Fruit fly (Drosophila melanogaster): Measurements from ENCODE around the gene RasGAP1.

Gene RasGAP1

dm6 chr3L:9854583-9855519 lies at the start of gene RasGAP1:
RasGAP1 (minus strand) TSS chr3L:9855285.
- no peak for TF ChIP-seq ttk (optimal IDR thresholded peaks at IDR 0.05)
- TF ChIP-seq psq (optimal IDR thresholded peaks at IDR 0.05): peak; percentile 30

dm6 chr3L:9899046-9899659 lies 44.1 kb upstream of the RasGAP1 start, which contains the start of gene nudE:
nudE (plus strand) TSS chr3L:9899241.
- TF ChIP-seq insv (optimal IDR thresholded peaks at IDR 0.05): no peak
- no peak for TF ChIP-seq Sin3A (optimal IDR thresholded peaks at IDR 0.05)
- no peak for TF ChIP-seq ttk (optimal IDR thresholded peaks at IDR 0.05)
- TF ChIP-seq Myc (optimal IDR thresholded peaks at IDR 0.05): no peak
- TF ChIP-seq h (optimal IDR thresholded peaks at IDR 0.05): no peak
- TF ChIP-seq psq (optimal IDR thresholded peaks at IDR 0.05): no peak

dm6 chr3L:9898355-9898754 lies 43.3 kb upstream of the RasGAP1 start, which contains the start of the genes CG6707 and CG46387:
CG6707 (minus strand) TSS chr3L:9898575.
CG46387 (plus strand) TSS chr3L:9898626.
- TF ChIP-seq ttk (optimal IDR thresholded peaks at IDR 0.05): no peak
- TF ChIP-seq Sin3A (optimal IDR thresholded peaks at IDR 0.05): no peak
- TF ChIP-seq Myc (optimal IDR thresholded peaks at IDR 0.05): no peak

DNA sequence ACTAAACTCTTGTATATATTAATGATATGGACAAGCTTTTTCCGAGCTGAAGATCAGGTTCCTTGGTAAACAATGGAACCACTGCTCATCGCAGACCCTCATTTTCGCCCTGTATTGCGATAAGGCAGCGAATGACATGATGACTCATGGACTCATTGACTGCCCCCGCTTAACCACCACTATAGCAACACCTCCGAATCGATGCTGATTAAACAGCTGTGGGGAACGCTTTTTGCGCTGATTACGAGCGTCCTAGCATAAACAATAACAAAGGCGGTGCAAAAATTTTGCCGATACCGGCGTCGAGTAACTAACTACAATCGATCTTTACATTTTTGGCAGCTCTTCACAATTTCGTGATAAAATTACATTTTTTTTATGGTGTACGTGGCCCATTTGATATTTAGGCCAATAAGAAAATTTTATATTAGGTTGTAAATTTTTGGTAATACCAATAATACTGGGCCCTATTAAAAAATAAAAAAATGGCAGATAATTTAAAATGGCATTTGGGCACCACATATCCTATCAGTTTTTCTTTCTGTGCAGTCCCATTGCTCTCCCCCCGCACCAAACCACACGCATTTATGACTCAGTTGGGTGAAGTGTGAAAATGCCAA lies 42.2 kb upstream of the RasGAP1 start:
- no peak for TF ChIP-seq h (optimal IDR thresholded peaks at IDR 0.05)

DNA sequence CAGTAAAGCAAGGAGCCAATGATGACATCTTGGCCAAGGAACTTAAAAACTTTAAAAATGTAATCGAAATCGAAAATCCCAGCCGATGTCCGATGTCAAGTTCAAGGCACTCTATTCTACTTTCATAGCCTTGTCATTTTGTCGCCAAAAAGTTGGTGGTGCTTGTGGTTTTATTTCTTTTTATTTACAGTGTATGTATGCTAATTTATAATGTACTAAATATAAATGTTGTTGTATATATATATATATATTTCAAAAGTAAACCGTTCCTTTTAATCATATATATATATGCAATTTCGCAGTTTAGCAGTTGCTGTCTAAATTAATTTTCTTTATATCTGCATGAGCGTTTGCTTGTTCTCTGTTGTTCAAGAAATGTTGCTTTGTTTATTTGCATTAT lies 39.6 kb upstream of the RasGAP1 start, which contains the start of the genes CG6709 and Hez:
CG6709 (minus strand) TSS at position 101 of the 400 bp plus-strand sequence.
Hez (minus strand) TSS at position 101 of the 400 bp plus-strand sequence.
- TF ChIP-seq ttk (optimal IDR thresholded peaks at IDR 0.05): no peak
- TF ChIP-seq Sin3A (optimal IDR thresholded peaks at IDR 0.05): no peak
- TF ChIP-seq insv (optimal IDR thresholded peaks at IDR 0.05): no peak
- TF ChIP-seq h (optimal IDR thresholded peaks at IDR 0.05): no peak
- TF ChIP-seq psq (optimal IDR thresholded peaks at IDR 0.05): no peak
- no peak for TF ChIP-seq Myc (optimal IDR thresholded peaks at IDR 0.05)

DNA sequence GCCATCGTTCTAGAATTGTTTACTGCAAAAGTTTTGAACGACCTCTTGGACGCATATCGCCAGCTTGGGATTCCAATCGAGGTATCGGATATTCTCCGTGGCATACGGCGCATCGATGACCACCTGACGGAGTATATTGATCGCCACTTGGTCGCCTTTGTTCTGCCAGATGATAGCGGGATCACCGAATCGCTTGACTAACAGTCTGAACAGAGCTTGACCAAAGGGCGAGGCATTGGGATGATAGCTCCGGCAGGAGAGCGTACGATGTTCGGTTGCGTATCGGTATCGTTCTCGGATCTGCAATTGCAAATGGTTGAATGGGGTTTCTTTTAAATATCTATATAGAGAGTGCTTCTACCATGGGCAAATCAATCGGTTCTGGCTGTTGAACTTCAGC lies 38.9 kb upstream of the RasGAP1 start:
- no peak for TF ChIP-seq h (optimal IDR thresholded peaks at IDR 0.05)
- no peak for TF ChIP-seq ttk (optimal IDR thresholded peaks at IDR 0.05)
- TF ChIP-seq Sin3A (optimal IDR thresholded peaks at IDR 0.05): no peak
- TF ChIP-seq insv (optimal IDR thresholded peaks at IDR 0.05): no peak
- TF ChIP-seq psq (optimal IDR thresholded peaks at IDR 0.05): no peak
- no peak for TF ChIP-seq Myc (optimal IDR thresholded peaks at IDR 0.05)

dm6 chr3L:9888630-9889130 lies 33.6 kb upstream of the RasGAP1 start, which contains the start of the genes Taf2 and CalpB:
Taf2 (minus strand) TSS chr3L:9888683.
CalpB (plus strand) TSS chr3L:9888762.
- no peak for TF ChIP-seq Myc (optimal IDR thresholded peaks at IDR 0.05)
- TF ChIP-seq ttk (optimal IDR thresholded peaks at IDR 0.05): no peak
- no peak for TF ChIP-seq insv (optimal IDR thresholded peaks at IDR 0.05)
- no peak for TF ChIP-seq psq (optimal IDR thresholded peaks at IDR 0.05)
- no peak for TF ChIP-seq Sin3A (optimal IDR thresholded peaks at IDR 0.05)
- no peak for TF ChIP-seq h (optimal IDR thresholded peaks at IDR 0.05)

- TF ChIP-seq psq (optimal IDR thresholded peaks at IDR 0.05): no peak
- no peak for TF ChIP-seq h (optimal IDR thresholded peaks at IDR 0.05)
- no peak for TF ChIP-seq Myc (optimal IDR thresholded peaks at IDR 0.05)
- TF ChIP-seq ttk (optimal IDR thresholded peaks at IDR 0.05): no peak
- TF ChIP-seq Sin3A (optimal IDR thresholded peaks at IDR 0.05): no peak
- no peak for TF ChIP-seq insv (optimal IDR thresholded peaks at IDR 0.05)
These were observed 23.6 kb upstream of the RasGAP1 start, which contains the start of gene CG34382 for dm6 chr3L:9878685-9879084. CG34382 (plus strand) TSS chr3L:9878985.

dm6 chr3L:9872035-9872434 lies 16.9 kb upstream of the RasGAP1 start:
- TF ChIP-seq h (optimal IDR thresholded peaks at IDR 0.05): no peak
- TF ChIP-seq Myc (optimal IDR thresholded peaks at IDR 0.05): no peak
- TF ChIP-seq insv (optimal IDR thresholded peaks at IDR 0.05): no peak
- no peak for TF ChIP-seq psq (optimal IDR thresholded peaks at IDR 0.05)

dm6 chr3L:9865053-9865442 lies 10.0 kb upstream of the RasGAP1 start:
- TF ChIP-seq insv (optimal IDR thresholded peaks at IDR 0.05): no peak
- TF ChIP-seq Myc (optimal IDR thresholded peaks at IDR 0.05): no peak
- TF ChIP-seq h (optimal IDR thresholded peaks at IDR 0.05): no peak
- no peak for TF ChIP-seq psq (optimal IDR thresholded peaks at IDR 0.05)
- TF ChIP-seq Sin3A (optimal IDR thresholded peaks at IDR 0.05): no peak
- TF ChIP-seq ttk (optimal IDR thresholded peaks at IDR 0.05): no peak

DNA sequence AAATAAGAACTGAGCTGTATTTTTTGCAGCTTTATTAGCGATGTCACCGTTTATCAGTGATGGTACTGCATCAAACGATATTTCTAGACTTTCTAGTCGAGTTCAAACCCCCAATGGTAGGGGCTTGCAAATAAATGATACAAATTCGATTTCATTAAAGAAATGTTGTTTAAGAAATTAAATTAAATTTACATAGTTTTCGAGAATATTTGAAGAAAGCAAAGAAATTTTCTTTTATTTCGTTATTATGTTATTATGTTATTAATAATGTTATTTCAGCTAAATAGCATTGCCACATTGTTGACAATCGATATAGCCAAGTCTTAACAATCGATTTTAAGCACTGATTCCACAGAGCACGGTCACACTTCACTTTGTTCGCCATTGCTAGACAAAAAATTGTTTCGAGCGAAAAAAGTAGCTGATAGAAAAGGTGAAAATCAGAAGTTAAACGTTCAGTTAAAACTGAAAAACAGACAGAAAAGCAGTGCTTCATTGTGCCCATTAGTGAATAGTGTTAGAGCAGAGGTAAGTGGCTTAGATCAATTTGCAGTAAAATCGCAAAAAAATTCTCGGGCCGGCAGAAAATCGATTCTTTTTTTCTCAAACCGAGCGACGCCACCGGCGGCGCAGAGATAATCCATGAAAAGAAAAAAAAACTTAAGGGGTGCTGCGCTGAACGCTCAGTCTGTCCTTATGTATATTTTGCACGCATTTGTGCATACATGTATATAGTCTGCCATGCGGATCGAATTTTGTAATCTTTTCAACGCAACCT lies 9.4 kb upstream of the RasGAP1 start, which contains the start of the genes iPLA2-VIA and Ciz1:
iPLA2-VIA (minus strand) TSS at position 75 of the 778 bp plus-strand sequence.
Ciz1 (plus strand) TSS at position 365 of the 778 bp plus-strand sequence.
- TF ChIP-seq insv (optimal IDR thresholded peaks at IDR 0.05) (no peak), Sin3A (optimal IDR thresholded peaks at IDR 0.05) (no peak), ttk (optimal IDR thresholded peaks at IDR 0.05) (no peak), psq (optimal IDR thresholded peaks at IDR 0.05) (no peak), h (optimal IDR thresholded peaks at IDR 0.05) (no peak), Myc (optimal IDR thresholded peaks at IDR 0.05) (no peak)

All from Kc167 (cell line).